Worm (Caenorhabditis elegans) whole organism, L3 larva: ENCODE data around the gene best-22.

Source experiments
- elt-3 ChIP-seq, 3 experiments: fragments of 150-350 bp in 1 of 3; sonication (generic microtip) in 2 of 3; optimal IDR thresholded peaks; 2 replicates in 2 of 3; 4 replicates in 1 of 3; lab custom pipeline; 2014 to 2017; ENCODE audit warnings: missing biosample characterization in 3 of 3, missing genetic modification characterization in 3 of 3
- fkh-10 ChIP-seq: sonication (generic microtip); optimal IDR thresholded peaks from 2 replicates; lab custom pipeline; 2017; ENCODE audit warnings: missing biosample characterization, missing genetic modification reagents, missing genetic modification characterization
- lin-39 ChIP-seq: fragments of 150-350 bp; optimal IDR thresholded peaks from 2 replicates; lab custom pipeline; 2018; ENCODE audit warnings: missing biosample characterization, missing genetic modification reagents, missing genetic modification characterization
- unc-62 ChIP-seq: fragments of 150-350 bp; sonication (generic microtip); optimal IDR thresholded peaks from 4 replicates; lab custom pipeline; 2014; ENCODE audit warnings: missing biosample characterization, missing genetic modification reagents, missing genetic modification characterization
- ztf-4 ChIP-seq: fragments of 150-350 bp; optimal IDR thresholded peaks from 2 replicates; lab custom pipeline; 2014; ENCODE audit warnings: missing biosample characterization, missing genetic modification characterization

ce11 chrIV:12378919-12379318 is 29.2 kb downstream of the best-22 start:
- TF ChIP-seq elt-3 (tag; optimal IDR thresholded peaks at IDR 0.05; lab: Kevin White, UChicago), result no peak
- no peak for TF ChIP-seq lin-39
- no peak for TF ChIP-seq unc-62 (GFP tag; lab: Kevin White, UChicago)
- TF ChIP-seq fkh-10 (GFP tag; lab: Kevin White, UChicago), result no peak
- no peak for TF ChIP-seq ztf-4
